Worm (Caenorhabditis elegans): Measurements from ENCODE around the gene hat-1.
A peak's percentile ranks its signal among the peaks of the same experiment; 100 is the strongest.

The hat-1 gene

DNA sequence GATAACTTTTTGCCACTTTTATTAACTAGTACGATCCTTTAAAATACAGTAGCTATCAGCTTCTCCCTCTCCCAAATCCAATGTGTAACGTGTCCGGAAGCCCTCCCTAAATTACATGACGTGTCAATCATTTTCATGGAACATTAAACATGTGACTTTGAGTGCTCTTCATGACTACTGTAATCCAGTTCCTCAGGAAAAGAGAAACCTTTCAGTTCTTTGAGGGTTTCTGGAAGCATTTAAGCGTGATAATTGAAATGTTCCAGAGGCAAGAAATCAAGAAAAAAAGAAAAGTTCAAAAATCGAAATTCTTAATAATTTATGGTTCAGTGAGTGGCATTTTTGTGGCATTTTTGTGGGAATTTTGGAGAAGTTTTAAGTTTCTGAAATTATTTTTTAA, 44.1 kb downstream of the hat-1 start:
- TF ChIP-seq nfya-1 (tag; optimal IDR thresholded peaks at IDR 0.05) (no peak), ceh-31 (tag; optimal IDR thresholded peaks at IDR 0.05) (no peak)

DNA sequence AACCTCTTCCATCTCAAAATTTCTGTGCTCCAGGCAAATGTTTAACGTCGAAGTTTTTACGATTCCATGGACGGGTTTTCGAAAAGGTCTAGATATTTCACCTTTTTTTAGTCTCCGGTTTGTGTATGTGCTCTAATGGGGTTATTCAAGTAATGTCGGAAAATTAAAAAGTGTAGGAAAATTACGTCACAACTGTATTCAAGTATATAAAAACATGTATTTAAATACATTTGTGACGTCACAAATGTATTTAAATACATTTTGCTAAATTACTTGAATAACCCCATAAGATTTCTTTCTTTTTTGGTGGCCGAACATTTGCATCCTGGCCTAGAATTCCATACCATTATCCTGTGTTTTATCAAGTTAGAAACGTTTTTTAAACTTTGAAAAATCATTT, 45.6 kb downstream of the hat-1 start:
- TF ChIP-seq K09A11.1 (tag; optimal IDR thresholded peaks at IDR 0.05; ENCODE audit: insufficient read depth) (no peak), ref-2 (tag; optimal IDR thresholded peaks at IDR 0.05) (no peak), nfya-1 (tag; optimal IDR thresholded peaks at IDR 0.05) (no peak), Y22D7AL.16 (tag; optimal IDR thresholded peaks at IDR 0.05) (no peak), unc-55 (GFP tag; optimal IDR thresholded peaks at IDR 0.05) (no peak), pax-1 (tag; optimal IDR thresholded peaks at IDR 0.05) (no peak), tbx-2 (tag; optimal IDR thresholded peaks at IDR 0.05) (no peak), ceh-14 (tag; optimal IDR thresholded peaks at IDR 0.05) (no peak), hlh-6 (tag; optimal IDR thresholded peaks at IDR 0.05) (no peak), dmd-4 (tag; optimal IDR thresholded peaks at IDR 0.05; ENCODE audit: borderline replicate concordance) (no peak), lim-6 (tag; optimal IDR thresholded peaks at IDR 0.05) (no peak), unc-86 (tag; optimal IDR thresholded peaks at IDR 0.05) (no peak), eyg-1 (tag; optimal IDR thresholded peaks at IDR 0.05) (no peak), sdc-2 (tag; optimal IDR thresholded peaks at IDR 0.05) (no peak), K02D7.2 (tag; optimal IDR thresholded peaks at IDR 0.05) (no peak), pha-2 (tag; optimal IDR thresholded peaks at IDR 0.05) (no peak), ceh-24 (tag; optimal IDR thresholded peaks at IDR 0.05) (no peak), pros-1 (tag; optimal IDR thresholded peaks at IDR 0.05) (no peak), ama-1 (optimal IDR thresholded peaks at IDR 0.05) (no peak), C08G9.2 (tag; optimal IDR thresholded peaks at IDR 0.05) (no peak)

DNA sequence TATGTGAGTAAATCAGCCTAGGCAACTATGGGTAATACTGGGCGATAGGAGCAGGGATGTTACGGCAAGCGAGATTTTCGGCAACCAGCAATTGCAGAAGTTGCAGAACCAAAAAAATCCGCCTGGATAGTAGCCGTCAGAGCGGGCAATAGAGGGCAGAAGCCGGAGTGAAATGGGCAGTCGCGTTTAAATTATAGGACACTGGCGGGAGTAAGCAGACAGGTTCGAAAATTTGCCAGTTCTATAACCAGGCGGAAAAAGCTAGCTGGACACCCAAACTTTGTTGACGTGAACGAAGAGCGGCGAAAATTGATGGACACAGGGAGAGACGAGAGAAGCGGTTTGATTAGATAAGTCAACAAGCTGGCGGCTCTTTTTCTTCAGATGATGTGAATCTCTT, 47.1 kb downstream of the hat-1 start:
- TF ChIP-seq nhr-11 (tag; optimal IDR thresholded peaks at IDR 0.05), result no peak
- TF ChIP-seq tbx-7 (tag; optimal IDR thresholded peaks at IDR 0.05), result no peak
- TF ChIP-seq ceh-19 (GFP tag; optimal IDR thresholded peaks at IDR 0.05), result no peak
- TF ChIP-seq eyg-1 (tag; optimal IDR thresholded peaks at IDR 0.05), result no peak
- no peak for TF ChIP-seq dve-1 (tag; optimal IDR thresholded peaks at IDR 0.05)
- no peak for TF ChIP-seq zip-5 (tag; optimal IDR thresholded peaks at IDR 0.05)
- no peak for TF ChIP-seq ceh-2 (tag; optimal IDR thresholded peaks at IDR 0.05)
- TF ChIP-seq pqm-1 (tag; optimal IDR thresholded peaks at IDR 0.05), result no peak
- no peak for TF ChIP-seq dmd-4 (tag; optimal IDR thresholded peaks at IDR 0.05; ENCODE audit: borderline replicate concordance)
- no peak for TF ChIP-seq lim-6 (tag; optimal IDR thresholded peaks at IDR 0.05)
- TF ChIP-seq ceh-18 (tag; optimal IDR thresholded peaks at IDR 0.05), result no peak
- no peak for TF ChIP-seq hlh-6 (tag; optimal IDR thresholded peaks at IDR 0.05)
- no peak for TF ChIP-seq npax-4 (tag; optimal IDR thresholded peaks at IDR 0.05)

DNA sequence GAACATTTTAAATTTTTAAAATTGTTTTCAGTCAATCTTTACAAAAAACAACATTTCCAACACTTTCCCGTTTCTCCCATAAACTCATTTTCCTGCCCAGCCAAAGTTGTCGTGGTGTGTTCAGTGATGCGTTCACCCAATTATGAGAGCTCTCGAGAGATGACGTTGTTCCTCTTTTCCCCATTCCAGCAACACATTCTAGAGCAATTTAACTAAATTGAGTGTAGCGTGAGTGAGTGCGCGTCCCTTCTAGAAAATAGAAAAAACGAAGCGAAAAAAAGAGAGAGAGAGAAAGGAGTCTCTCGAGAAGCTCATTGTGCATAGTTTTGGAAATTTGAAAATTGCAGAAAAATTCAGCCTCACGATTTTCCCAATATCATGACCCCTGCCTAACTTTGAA, 48.3 kb downstream of the hat-1 start:
- TF ChIP-seq unc-42 (tag; optimal IDR thresholded peaks at IDR 0.05) (peak; percentile 21), syd-9 (tag; optimal IDR thresholded peaks at IDR 0.05) (no peak)

DNA sequence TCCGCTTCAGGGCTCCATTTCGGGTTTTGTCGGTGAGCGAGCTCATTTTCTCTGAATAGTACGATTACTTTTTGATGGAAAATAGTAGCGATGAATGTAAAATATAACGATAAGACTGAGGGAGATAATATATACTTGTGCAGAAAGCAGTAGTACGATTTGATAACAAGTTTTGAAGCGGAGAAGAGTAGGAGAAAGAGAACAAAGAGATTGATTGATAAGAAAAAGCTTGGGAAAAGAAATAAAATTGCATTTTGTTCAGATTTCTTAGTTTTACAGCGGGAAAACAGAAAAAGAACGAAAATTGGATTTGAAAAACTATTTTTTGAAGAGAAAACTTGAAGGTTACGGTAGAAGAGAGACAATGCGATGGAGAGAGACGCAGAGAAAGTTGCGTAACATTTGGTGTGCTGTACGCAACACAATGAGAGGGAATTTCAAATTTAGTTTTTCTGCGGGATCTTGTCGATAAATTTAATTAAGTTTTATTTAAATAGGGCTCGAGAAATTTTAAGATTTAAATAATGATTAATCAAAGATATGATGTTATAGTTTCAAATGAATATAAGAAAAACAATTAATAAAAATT, 49.4 kb downstream of the hat-1 start, which contains the start of gene umps-1:
Gene umps-1 (minus strand): TSS at position 51 of the 589 bp plus-strand sequence.
- no peak for TF ChIP-seq npax-4 (tag; optimal IDR thresholded peaks at IDR 0.05)
- no peak for TF ChIP-seq lin-11 (tag; optimal IDR thresholded peaks at IDR 0.05)
- TF ChIP-seq elt-2 (tag; optimal IDR thresholded peaks at IDR 0.05), result peak; percentile 5
- no peak for TF ChIP-seq ceh-24 (tag; optimal IDR thresholded peaks at IDR 0.05)
- TF ChIP-seq ceh-48 (tag; optimal IDR thresholded peaks at IDR 0.05), result no peak
- no peak for TF ChIP-seq pat-9 (tag; optimal IDR thresholded peaks at IDR 0.05)
- no peak for TF ChIP-seq tbx-2 (tag; optimal IDR thresholded peaks at IDR 0.05)
- TF ChIP-seq ceh-19 (GFP tag; optimal IDR thresholded peaks at IDR 0.05), result no peak

Measured in whole organism, late embryonic.